Fruit fly (Drosophila melanogaster) whole organism, embryonic: ENCODE measurements around the gene CG6178.

ENCODE experiments used
- Atf-2 ChIP-seq: fragments of 200-800 bp; sonication (Bioruptor generic); optimal IDR thresholded peaks from 2 replicates; lab custom pipeline; 2016; ENCODE audit warnings: missing biosample characterization, missing genetic modification characterization
- B-H1 ChIP-seq: fragments of 200-800 bp; sonication (Bioruptor generic); IDR thresholded peaks from 3 replicates; pipeline ENCODE4 v1.3.6; 2022; ENCODE audit warnings: missing biosample characterization, missing genetic modification characterization
- Bdp1 ChIP-seq: fragments of 200-800 bp; sonication (Bioruptor generic); optimal IDR thresholded peaks from 3 replicates; lab custom pipeline; 2016; ENCODE audit warnings: missing biosample characterization, missing genetic modification characterization
- CG10462 ChIP-seq: fragments of 200-800 bp; sonication (Bioruptor generic); optimal IDR thresholded peaks from 2 replicates; lab custom pipeline; 2016; ENCODE audit warnings: missing biosample characterization, missing genetic modification characterization
- CG10543 ChIP-seq: fragments of 200-800 bp; sonication (Bioruptor generic); optimal IDR thresholded peaks from 3 replicates; lab custom pipeline; 2017; ENCODE audit warnings: missing biosample characterization, mild to moderate bottlenecking, missing genetic modification characterization, moderate library complexity
- CG10654 ChIP-seq: fragments of 200-800 bp; sonication (Bioruptor generic); optimal IDR thresholded peaks from 2 replicates; lab custom pipeline; 2016; ENCODE audit warnings: missing biosample characterization, missing genetic modification characterization
- CG11723 ChIP-seq: fragments of 200-800 bp; sonication (Bioruptor generic); optimal IDR thresholded peaks from 2 replicates; lab custom pipeline; 2017; ENCODE audit warnings: missing biosample characterization, mild to moderate bottlenecking, missing genetic modification characterization
- CG12299 ChIP-seq: fragments of 200-800 bp; sonication (Bioruptor generic); optimal IDR thresholded peaks from 2 replicates; lab custom pipeline; 2018; ENCODE audit warnings: missing biosample characterization, mild to moderate bottlenecking, missing genetic modification characterization
- CG13123 ChIP-seq: fragments of 200-800 bp; sonication (Bioruptor generic); optimal IDR thresholded peaks from 2 replicates; lab custom pipeline; 2016; ENCODE audit warnings: missing biosample characterization, missing genetic modification characterization
- CG14710 ChIP-seq: fragments of 200-800 bp; sonication (Bioruptor generic); optimal IDR thresholded peaks from 3 replicates; lab custom pipeline; 2019; ENCODE audit warnings: missing biosample characterization, mild to moderate bottlenecking, missing genetic modification characterization, moderate library complexity
- CG1647 ChIP-seq: fragments of 200-800 bp; sonication (Bioruptor generic); optimal IDR thresholded peaks from 3 replicates; lab custom pipeline; 2016; ENCODE audit warnings: missing biosample characterization, missing genetic modification characterization
- CG1792 ChIP-seq: fragments of 200-800 bp; sonication (Bioruptor generic); optimal IDR thresholded peaks from 2 replicates; lab custom pipeline; 2016; ENCODE audit warnings: missing biosample characterization, missing genetic modification characterization
- CG18619 ChIP-seq: fragments of 200-800 bp; sonication (Bioruptor generic); optimal IDR thresholded peaks from 3 replicates; lab custom pipeline; 2017; ENCODE audit warnings: missing biosample characterization, mild to moderate bottlenecking, missing genetic modification characterization
- CG2129 ChIP-seq: fragments of 200-800 bp; sonication (Bioruptor generic); IDR thresholded peaks from 2 replicates; pipeline ENCODE4 v1.3.6; 2022; ENCODE audit warnings: missing biosample characterization, missing genetic modification characterization; ENCODE audit not compliant: partially characterized antibody
- CG5245 ChIP-seq: fragments of 200-800 bp; sonication (Bioruptor generic); optimal IDR thresholded peaks from 3 replicates; lab custom pipeline; 2016; ENCODE audit warnings: missing biosample characterization, missing genetic modification characterization
- CG5953 ChIP-seq: fragments of 200-800 bp; sonication (Bioruptor generic); IDR thresholded peaks from 2 replicates; pipeline ENCODE4 v1.3.6; 2022; ENCODE audit warnings: missing biosample characterization, missing genetic modification characterization
- CG6272 ChIP-seq: fragments of 200-800 bp; sonication (Bioruptor generic); IDR thresholded peaks from 2 replicates; pipeline ENCODE4 v1.3.6; 2022; ENCODE audit warnings: missing biosample characterization, missing genetic modification characterization
- CG6689 ChIP-seq: fragments of 200-800 bp; sonication (Bioruptor generic); IDR thresholded peaks from 2 replicates; pipeline ENCODE4 v1.3.6; 2022; ENCODE audit warnings: missing biosample characterization, missing genetic modification characterization
- CG7987 ChIP-seq: fragments of 200-800 bp; sonication (Bioruptor generic); optimal IDR thresholded peaks from 2 replicates; lab custom pipeline; 2018; ENCODE audit warnings: missing biosample characterization, mild to moderate bottlenecking, missing genetic modification characterization, moderate library complexity
- CG8478 ChIP-seq: fragments of >200 bp; optimal IDR thresholded peaks from 2 replicates; lab custom pipeline; 2018
- CG8765 ChIP-seq: fragments of 200-800 bp; sonication (Bioruptor generic); IDR thresholded peaks from 2 replicates; pipeline ENCODE4 v1.3.6; 2022; ENCODE audit warnings: missing biosample characterization, missing genetic modification characterization
- CG9797 ChIP-seq: fragments of 200-800 bp; sonication (Bioruptor generic); optimal IDR thresholded peaks from 3 replicates; lab custom pipeline; 2018; ENCODE audit warnings: missing biosample characterization, mild to moderate bottlenecking, missing genetic modification characterization
- Chrac-16 ChIP-seq: fragments of 200-800 bp; sonication (Bioruptor generic); optimal IDR thresholded peaks from 3 replicates; lab custom pipeline; 2016; ENCODE audit warnings: missing biosample characterization, missing genetic modification characterization
- D19B ChIP-seq: fragments of 200-800 bp; sonication (Bioruptor generic); optimal IDR thresholded peaks from 2 replicates; lab custom pipeline; 2017; ENCODE audit warnings: missing biosample characterization, mild to moderate bottlenecking, missing genetic modification characterization
- Dfd ChIP-seq, 2 experiments: fragments of >200 bp; optimal IDR thresholded peaks; 2 replicates each; lab custom pipeline; 2017; ENCODE audit warnings: missing biosample characterization in 2 of 2, missing genetic modification characterization in 2 of 2
- E2f1 ChIP-seq: fragments of 200-800 bp; sonication (Bioruptor generic); IDR thresholded peaks from 2 replicates; pipeline ENCODE4 v1.3.6; 2022; ENCODE audit warnings: missing biosample characterization, missing genetic modification characterization
- Ets65A ChIP-seq: fragments of 200-800 bp; sonication (Bioruptor generic); peaks from one replicate; lab custom pipeline; 2016; ENCODE audit warnings: missing biosample characterization, missing genetic modification characterization
- H15 ChIP-seq: fragments of 200-800 bp; sonication (Bioruptor generic); IDR thresholded peaks from 3 replicates; pipeline ENCODE4 v1.3.6; 2022; ENCODE audit warnings: missing biosample characterization, missing genetic modification characterization
- Hey ChIP-seq: fragments of 200-800 bp; sonication (Bioruptor generic); optimal IDR thresholded peaks from 3 replicates; lab custom pipeline; 2018; ENCODE audit warnings: missing biosample characterization, mild to moderate bottlenecking, missing genetic modification characterization
- Hsf ChIP-seq: fragments of 200-800 bp; sonication (Bioruptor generic); optimal IDR thresholded peaks from 3 replicates; lab custom pipeline; 2016; ENCODE audit warnings: missing biosample characterization, missing genetic modification characterization
- Scr ChIP-seq: fragments of 200-800 bp; sonication (Bioruptor generic); IDR thresholded peaks from 2 replicates; pipeline ENCODE4 v1.3.6; 2022; ENCODE audit warnings: missing biosample characterization, missing genetic modification characterization; ENCODE audit not compliant: partially characterized antibody
- Xbp1 ChIP-seq: fragments of 200-800 bp; sonication (Bioruptor generic); optimal IDR thresholded peaks from 3 replicates; lab custom pipeline; 2016; ENCODE audit warnings: missing biosample characterization, mild to moderate bottlenecking, missing genetic modification characterization
- ab ChIP-seq: fragments of 200-800 bp; sonication (Bioruptor generic); optimal IDR thresholded peaks from 2 replicates; lab custom pipeline; 2016; ENCODE audit warnings: missing biosample characterization, missing genetic modification characterization
- ac ChIP-seq: fragments of 200-800 bp; sonication (Bioruptor generic); optimal IDR thresholded peaks from 3 replicates; lab custom pipeline; 2017; ENCODE audit warnings: missing biosample characterization, mild to moderate bottlenecking, missing genetic modification characterization
- ato ChIP-seq: fragments of 200-800 bp; sonication (Bioruptor generic); IDR thresholded peaks from 2 replicates; pipeline ENCODE4 v1.3.6; 2022; ENCODE audit warnings: missing biosample characterization, missing genetic modification characterization; ENCODE audit not compliant: partially characterized antibody
- crol ChIP-seq: fragments of 200-800 bp; sonication (Bioruptor generic); IDR thresholded peaks from 2 replicates; pipeline ENCODE4 v1.3.6; 2022; ENCODE audit warnings: missing biosample characterization, missing genetic modification characterization
- disco-r ChIP-seq: fragments of 200-800 bp; sonication (Bioruptor generic); optimal IDR thresholded peaks from 2 replicates; lab custom pipeline; 2016; ENCODE audit warnings: missing biosample characterization, missing genetic modification characterization
- dmrt99B ChIP-seq: fragments of 200-800 bp; sonication (Bioruptor generic); optimal IDR thresholded peaks from 2 replicates; lab custom pipeline; 2018; ENCODE audit warnings: missing biosample characterization, mild to moderate bottlenecking, missing genetic modification characterization, moderate library complexity
- gcm2 ChIP-seq: fragments of 200-800 bp; sonication (Bioruptor generic); optimal IDR thresholded peaks from 2 replicates; lab custom pipeline; 2016; ENCODE audit warnings: missing biosample characterization, missing genetic modification characterization
- gem ChIP-seq: fragments of 200-800 bp; sonication (Bioruptor generic); optimal IDR thresholded peaks from 2 replicates; lab custom pipeline; 2019; ENCODE audit warnings: missing biosample characterization, mild to moderate bottlenecking, missing genetic modification characterization, moderate library complexity
- gro ChIP-seq: fragments of 200-800 bp; sonication (Bioruptor generic); optimal IDR thresholded peaks from 2 replicates; lab custom pipeline; 2016; ENCODE audit warnings: missing biosample characterization, missing genetic modification characterization
- hkb ChIP-seq, 2 experiments: fragments of 200-800 bp in 1 of 2; fragments of >200 bp in 1 of 2; sonication (Bioruptor generic) in 1 of 2; IDR thresholded peaks in 1 of 2; optimal IDR thresholded peaks in 1 of 2; 2 replicates each; pipeline versions ENCODE4 v1.3.6 to Lab custom; 2017 to 2022; ENCODE audit warnings: missing biosample characterization in 1 of 2, missing genetic modification characterization in 1 of 2
- maf-S ChIP-seq: fragments of 200-800 bp; sonication (Bioruptor generic); optimal IDR thresholded peaks from 2 replicates; lab custom pipeline; 2016; ENCODE audit warnings: missing biosample characterization, missing genetic modification characterization
- oc ChIP-seq: fragments of 200-800 bp; sonication (Bioruptor generic); optimal IDR thresholded peaks from 2 replicates; lab custom pipeline; 2018; ENCODE audit warnings: missing biosample characterization, mild to moderate bottlenecking, missing genetic modification characterization, moderate library complexity
- odd ChIP-seq: fragments of 200-800 bp; sonication (Bioruptor generic); optimal IDR thresholded peaks from 2 replicates; lab custom pipeline; 2017; ENCODE audit warnings: missing biosample characterization, mild to moderate bottlenecking, missing genetic modification characterization
- org-1 ChIP-seq: fragments of 200-800 bp; sonication (Bioruptor generic); optimal IDR thresholded peaks from 2 replicates; lab custom pipeline; 2017; ENCODE audit warnings: missing biosample characterization, missing genetic modification characterization
- salm ChIP-seq: fragments of 200-800 bp; sonication (Bioruptor generic); optimal IDR thresholded peaks from 2 replicates; lab custom pipeline; 2018; ENCODE audit warnings: missing biosample characterization, mild to moderate bottlenecking, missing genetic modification characterization
- sens ChIP-seq: fragments of 200-800 bp; sonication (Bioruptor generic); peaks from one replicate; lab custom pipeline; 2016; ENCODE audit warnings: missing biosample characterization, missing genetic modification characterization
- sens-2 ChIP-seq: fragments of 200-800 bp; sonication (Bioruptor generic); IDR thresholded peaks from 2 replicates; pipeline ENCODE4 v1.3.6; 2022; ENCODE audit warnings: missing biosample characterization, missing genetic modification characterization
- sim ChIP-seq: fragments of 200-800 bp; sonication (Bioruptor generic); IDR thresholded peaks from 2 replicates; pipeline ENCODE4 v1.3.6; 2022; ENCODE audit warnings: missing biosample characterization, missing genetic modification characterization
- slou ChIP-seq: fragments of 200-800 bp; sonication (Bioruptor generic); optimal IDR thresholded peaks from 3 replicates; lab custom pipeline; 2016; ENCODE audit warnings: missing biosample characterization, missing genetic modification characterization
- tgo ChIP-seq: fragments of 200-800 bp; sonication (Bioruptor generic); IDR thresholded peaks from 3 replicates; pipeline ENCODE4 v1.3.6; 2022; ENCODE audit warnings: missing biosample characterization, missing genetic modification characterization

The CG6178 gene

dm6 chr3R:24188619-24189018 is 36.5 kb downstream of the CG6178 start, which contains the start of gene CG5515 (continued):
- TF ChIP-seq CG18619 (peak; percentile 65), CG5245 (GFP tag; lab: Kevin White, UChicago) (peak; percentile 32), Dfd (GFP tag; optimal IDR thresholded peaks at IDR 0.05; lab: Kevin White, UChicago) (no peak), E2f1 (GFP tag; lab: Robert Waterston, UW) (peak; percentile 75), CG8765 (GFP tag; lab: Robert Waterston, UW) (peak; percentile 66), Ets65A (GFP tag; lab: Kevin White, UChicago) (peak; percentile 97), CG7987 (GFP tag; lab: Kevin White, UChicago) (peak; percentile 9), tgo (GFP tag; lab: Robert Waterston, UW) (peak; percentile 83), sim (GFP tag; lab: Robert Waterston, UW) (no peak), CG13123 (GFP tag; lab: Kevin White, UChicago) (peak; percentile 56), D19B (peak; percentile 12), CG5953 (GFP tag; lab: Robert Waterston, UW) (peak; percentile 79), CG11723 (peak; percentile 51), ato (GFP tag; lab: Robert Waterston, UW) (peak; percentile 43; the same call in 1 of the 2 replicates), gcm2 (GFP tag; lab: Kevin White, UChicago) (peak; percentile 38), Scr (peak; percentile 61), disco-r (GFP tag; lab: Kevin White, UChicago) (peak; percentile 57), CG10654 (GFP tag; lab: Kevin White, UChicago) (peak; percentile 61), slou (GFP tag; lab: Kevin White, UChicago) (no peak), ab (peak; percentile 33), CG12299 (peak; percentile 28), Chrac-16 (GFP tag; lab: Kevin White, UChicago) (peak; percentile 69), Atf-2 (GFP tag; lab: Kevin White, UChicago) (peak; percentile 70), B-H1 (GFP tag; lab: Robert Waterston, UW) (peak; percentile 61), CG10462 (no peak), hkb (optimal IDR thresholded peaks at IDR 0.05; lab: Kevin White, UChicago) (peak; percentile 57), hkb (GFP tag; IDR thresholded peaks at IDR 0.05; lab: Robert Waterston, UW) (peak; percentile 66), Hsf (GFP tag; lab: Kevin White, UChicago) (peak; percentile 90), ac (no peak), Xbp1 (GFP tag; lab: Kevin White, UChicago) (peak; percentile 90), sens-2 (peak; percentile 48; the same call in 1 of the 2 replicates), Hey (no peak), odd (no peak), dmrt99B (tag; lab: Kevin White, UChicago) (no peak), gem (tag; lab: Kevin White, UChicago) (peak; percentile 92), CG9797 (GFP tag; lab: Kevin White, UChicago) (peak; percentile 46), CG1647 (GFP tag; lab: Kevin White, UChicago) (peak; percentile 68), salm (no peak), Bdp1 (GFP tag; lab: Kevin White, UChicago) (peak; percentile 76), CG2129 (GFP tag; lab: Robert Waterston, UW) (no peak), H15 (GFP tag; lab: Robert Waterston, UW) (peak; percentile 86), org-1 (GFP tag; lab: Kevin White, UChicago) (no peak), CG6689 (GFP tag; lab: Robert Waterston, UW) (peak; percentile 79), oc (tag; lab: Kevin White, UChicago) (peak; percentile 43), crol (GFP tag; lab: Robert Waterston, UW) (no peak), CG6272 (GFP tag; lab: Robert Waterston, UW) (peak; percentile 80), CG8478 (lab: Kevin White, UChicago) (no peak), CG1792 (GFP tag; lab: Kevin White, UChicago) (peak; percentile 97), sens (peak; percentile 96), CG10543 (peak; percentile 54), gro (GFP tag; lab: Kevin White, UChicago) (peak; percentile 73), maf-S (GFP tag; lab: Kevin White, UChicago) (peak; percentile 65), CG14710 (tag; lab: Kevin White, UChicago) (peak; percentile 84)
